Worm (Caenorhabditis elegans) whole organism, L3 larva: ENCODE data around the gene acs-14.
A peak's percentile ranks its signal among the peaks of the same experiment; 100 is the strongest.

Source experiments
- R02D3.7 ChIP-seq: fragments of 150-350 bp; optimal IDR thresholded peaks from 2 replicates; lab custom pipeline; 2014; ENCODE audit warnings: missing biosample characterization, missing genetic modification characterization
- ama-1 ChIP-seq: fragments of 150-350 bp; optimal IDR thresholded peaks from 2 replicates; lab custom pipeline; 2018
- ceh-82 ChIP-seq: fragments of 150-350 bp; optimal IDR thresholded peaks from 2 replicates; lab custom pipeline; 2014; ENCODE audit warnings: missing biosample characterization, missing genetic modification characterization
- daf-12 ChIP-seq: fragments of 150-350 bp; optimal IDR thresholded peaks from 2 replicates; lab custom pipeline; 2014; ENCODE audit warnings: missing biosample characterization, missing genetic modification reagents, missing genetic modification characterization
- egl-27 ChIP-seq: sonication (generic microtip); optimal IDR thresholded peaks from 4 replicates; lab custom pipeline; 2017; ENCODE audit warnings: missing biosample characterization, missing genetic modification reagents, missing genetic modification characterization
- elt-1 ChIP-seq: fragments of 150-350 bp; optimal IDR thresholded peaks from 2 replicates; lab custom pipeline; 2014; ENCODE audit warnings: missing biosample characterization, missing genetic modification characterization
- elt-2 ChIP-seq: sonication (generic microtip); optimal IDR thresholded peaks from 2 replicates; lab custom pipeline; 2016; ENCODE audit warnings: missing genetic modification reagents, mild to moderate bottlenecking, missing genetic modification characterization, missing compliant biosample characterization
- elt-3 ChIP-seq, 3 experiments: fragments of 150-350 bp in 1 of 3; sonication (generic microtip) in 2 of 3; optimal IDR thresholded peaks; 2 replicates in 2 of 3; 4 replicates in 1 of 3; lab custom pipeline; 2014 to 2017; ENCODE audit warnings: missing biosample characterization in 3 of 3, missing genetic modification characterization in 3 of 3
- fkh-10 ChIP-seq: sonication (generic microtip); optimal IDR thresholded peaks from 2 replicates; lab custom pipeline; 2017; ENCODE audit warnings: missing biosample characterization, missing genetic modification reagents, missing genetic modification characterization
- fos-1 ChIP-seq: fragments of 150-350 bp; optimal IDR thresholded peaks from 2 replicates; lab custom pipeline; 2014; ENCODE audit warnings: missing biosample characterization, missing genetic modification characterization
- hmg-11 ChIP-seq: sonication (generic microtip); optimal IDR thresholded peaks from 2 replicates; lab custom pipeline; 2016; ENCODE audit warnings: missing genetic modification characterization, missing compliant biosample characterization
- jun-1 ChIP-seq: fragments of 150-350 bp; optimal IDR thresholded peaks from 2 replicates; lab custom pipeline; 2014; ENCODE audit warnings: missing biosample characterization, missing genetic modification reagents, missing genetic modification characterization
- lin-15B ChIP-seq: fragments of 150-350 bp; optimal IDR thresholded peaks from 2 replicates; lab custom pipeline; 2014; ENCODE audit warnings: missing biosample characterization, missing genetic modification characterization
- lin-39 ChIP-seq: fragments of 150-350 bp; optimal IDR thresholded peaks from 2 replicates; lab custom pipeline; 2018; ENCODE audit warnings: missing biosample characterization, missing genetic modification reagents, missing genetic modification characterization
- lsy-12 ChIP-seq: sonication (generic microtip); optimal IDR thresholded peaks from 2 replicates; lab custom pipeline; 2016; ENCODE audit warnings: mild to moderate bottlenecking, missing genetic modification characterization, missing compliant biosample characterization
- mdl-1 ChIP-seq: fragments of 150-350 bp; optimal IDR thresholded peaks from 2 replicates; lab custom pipeline; 2014; ENCODE audit warnings: missing biosample characterization, missing genetic modification characterization
- mml-1 ChIP-seq: fragments of 150-350 bp; sonication (generic microtip); optimal IDR thresholded peaks from 3 replicates; lab custom pipeline; 2014; ENCODE audit warnings: missing biosample characterization, missing genetic modification characterization
- nfya-1 ChIP-seq: sonication (generic microtip); optimal IDR thresholded peaks from 2 replicates; lab custom pipeline; 2017; ENCODE audit warnings: missing genetic modification characterization, mild to moderate bottlenecking, missing compliant biosample characterization, antibody characterized with exemption, moderate library complexity; ENCODE audit not compliant: insufficient read depth
- nhr-11 ChIP-seq: fragments of 150-350 bp; optimal IDR thresholded peaks from 2 replicates; lab custom pipeline; 2014; ENCODE audit warnings: missing biosample characterization, missing genetic modification characterization
- nhr-23 ChIP-seq: fragments of 150-350 bp; optimal IDR thresholded peaks from 2 replicates; lab custom pipeline; 2014; ENCODE audit warnings: missing biosample characterization, missing genetic modification reagents, missing genetic modification characterization
- nhr-237 ChIP-seq: fragments of 150-350 bp; optimal IDR thresholded peaks from 2 replicates; lab custom pipeline; 2014; ENCODE audit warnings: missing biosample characterization, missing genetic modification characterization
- nhr-25 ChIP-seq: sonication (generic microtip); optimal IDR thresholded peaks from 2 replicates; lab custom pipeline; 2017; ENCODE audit warnings: missing biosample characterization, missing genetic modification characterization
- nhr-28 ChIP-seq: fragments of 150-350 bp; optimal IDR thresholded peaks from 2 replicates; lab custom pipeline; 2014; ENCODE audit warnings: missing biosample characterization, missing genetic modification characterization
- nhr-43 ChIP-seq: sonication (generic microtip); optimal IDR thresholded peaks from 2 replicates; lab custom pipeline; 2016; ENCODE audit warnings: mild to moderate bottlenecking, missing genetic modification characterization, missing compliant biosample characterization; ENCODE audit not compliant: poor library complexity, severe bottlenecking
- nhr-67 ChIP-seq: fragments of 150-350 bp; optimal IDR thresholded peaks from 2 replicates; lab custom pipeline; 2014; ENCODE audit warnings: missing biosample characterization, missing genetic modification characterization
- nhr-77 ChIP-seq: fragments of 150-350 bp; optimal IDR thresholded peaks from 2 replicates; lab custom pipeline; 2014; ENCODE audit warnings: missing biosample characterization, missing genetic modification characterization
- pha-4 ChIP-seq: fragments of 150-350 bp; optimal IDR thresholded peaks from 2 replicates; lab custom pipeline; 2014; ENCODE audit warnings: missing biosample characterization, missing genetic modification reagents, missing genetic modification characterization
- pqm-1 ChIP-seq: fragments of 150-350 bp; optimal IDR thresholded peaks from 2 replicates; lab custom pipeline; 2017; ENCODE audit warnings: missing biosample characterization, missing genetic modification characterization, inconsistent platforms
- sea-2 ChIP-seq: fragments of 150-350 bp; sonication (generic microtip); optimal IDR thresholded peaks from 4 replicates; lab custom pipeline; 2014; ENCODE audit warnings: missing biosample characterization, missing genetic modification reagents, missing genetic modification characterization
- skn-1 ChIP-seq: fragments of 150-350 bp; optimal IDR thresholded peaks from 2 replicates; lab custom pipeline; 2014; ENCODE audit warnings: missing biosample characterization, missing genetic modification characterization
- snpc-4 ChIP-seq: fragments of 150-350 bp; optimal IDR thresholded peaks from 2 replicates; lab custom pipeline; 2014; ENCODE audit warnings: missing biosample characterization, missing genetic modification characterization
- unc-39 ChIP-seq: sonication (generic microtip); optimal IDR thresholded peaks from 4 replicates; lab custom pipeline; 2017; ENCODE audit warnings: missing biosample characterization, missing genetic modification characterization
- zag-1 ChIP-seq: fragments of 150-350 bp; optimal IDR thresholded peaks from 2 replicates; lab custom pipeline; 2014; ENCODE audit warnings: missing biosample characterization, missing genetic modification characterization
- ztf-11 ChIP-seq: fragments of 150-350 bp; optimal IDR thresholded peaks from 2 replicates; lab custom pipeline; 2014; ENCODE audit warnings: missing biosample characterization, missing genetic modification characterization
- ztf-4 ChIP-seq: fragments of 150-350 bp; optimal IDR thresholded peaks from 2 replicates; lab custom pipeline; 2014; ENCODE audit warnings: missing biosample characterization, missing genetic modification characterization

Gene acs-14

DNA sequence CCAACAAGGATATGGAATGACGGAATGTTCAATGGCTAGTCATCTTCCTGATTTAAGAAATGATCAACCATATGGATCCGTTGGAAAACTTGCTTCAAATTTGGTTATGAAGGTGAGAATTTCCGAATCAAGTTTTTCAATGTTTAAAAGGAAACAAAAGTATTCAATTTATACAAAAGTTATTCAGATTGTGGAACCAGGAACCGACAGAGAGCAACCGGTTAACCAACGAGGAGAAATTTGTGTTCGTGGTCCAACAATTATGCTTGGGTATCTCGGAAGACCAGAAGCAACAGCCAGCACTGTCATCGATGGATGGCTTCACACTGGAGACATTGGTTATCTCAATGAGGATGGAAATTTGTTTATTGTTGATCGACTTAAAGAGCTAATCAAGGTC, 1.7 kb downstream of the acs-14 start:
- TF ChIP-seq egl-27 (tag; lab: Kevin White, UChicago) (no peak), unc-39 (tag; lab: Kevin White, UChicago) (no peak), zag-1 (tag; lab: Kevin White, UChicago) (no peak), hmg-11 (tag; lab: Kevin White, UChicago) (no peak), nhr-237 (no peak), nhr-43 (tag; lab: Kevin White, UChicago) (no peak), nfya-1 (tag; lab: Kevin White, UChicago) (no peak), sea-2 (GFP tag; lab: Kevin White, UChicago) (no peak), lsy-12 (no peak), skn-1 (tag; lab: Kevin White, UChicago) (no peak), lin-15B (tag; lab: Kevin White, UChicago) (no peak)

ce11 chrV:9513590-9513989, 5.7 kb downstream of the acs-14 start, which contains the start of gene eif-2Bdelta:
eif-2Bdelta (plus strand) TSS chrV:9513824.
- TF ChIP-seq nfya-1 (tag; lab: Kevin White, UChicago) (peak; percentile 45), pha-4 (tag; lab: Kevin White, UChicago) (peak; percentile 73), snpc-4 (tag; lab: Kevin White, UChicago) (peak; percentile 46), fos-1 (tag; lab: Kevin White, UChicago) (no peak), jun-1 (tag; lab: Kevin White, UChicago) (peak; percentile 14), nhr-23 (tag; lab: Kevin White, UChicago) (peak; percentile 20), hmg-11 (tag; lab: Kevin White, UChicago) (peak; percentile 28), lin-15B (tag; lab: Kevin White, UChicago) (peak; percentile 30), fkh-10 (GFP tag; lab: Kevin White, UChicago) (peak; percentile 23), nhr-43 (tag; lab: Kevin White, UChicago) (no peak), daf-12 (tag; lab: Kevin White, UChicago) (no peak), mml-1 (tag; lab: Kevin White, UChicago) (no peak), elt-2 (tag; lab: Kevin White, UChicago) (peak; percentile 7), lsy-12 (no peak), nhr-11 (no peak), nhr-77 (tag; lab: Kevin White, UChicago) (no peak), ama-1 (lab: Kevin White, UChicago) (no peak)
- TF ChIP-seq, all 47 proteins: peak for 9

DNA sequence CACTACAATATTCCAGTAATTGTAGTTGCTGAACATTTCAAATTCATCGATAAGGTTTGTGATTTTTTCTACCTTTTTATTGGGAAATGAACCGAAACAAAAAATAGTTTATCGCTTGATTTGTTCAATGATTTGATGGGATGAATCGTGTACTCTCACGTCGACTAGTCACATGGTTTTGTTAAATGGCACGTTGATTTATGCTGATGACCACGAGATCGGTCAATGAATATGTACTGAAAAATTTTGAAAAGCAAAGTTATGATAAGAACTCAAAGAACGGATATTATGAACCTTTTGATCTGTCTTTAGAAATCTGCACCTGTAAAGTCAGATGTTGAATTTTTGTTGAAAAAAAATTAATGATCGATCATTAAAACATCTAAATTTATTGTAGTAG, 8.3 kb downstream of the acs-14 start:
- peak; percentile 88 for TF ChIP-seq pqm-1 (tag; lab: Kevin White, UChicago)
- peak; percentile 86 for TF ChIP-seq nhr-23 (tag; lab: Kevin White, UChicago)
- peak in 2 of 3 experiments; percentile 41 to 56 for TF ChIP-seq elt-3 (tag; optimal IDR thresholded peaks at IDR 0.05; lab: Kevin White, UChicago)
- TF ChIP-seq jun-1 (tag; lab: Kevin White, UChicago) = peak; percentile 69
- peak; percentile 26 for TF ChIP-seq nhr-25 (tag; lab: Kevin White, UChicago)
- peak; percentile 51 for TF ChIP-seq elt-2 (tag; lab: Kevin White, UChicago)
- TF ChIP-seq lin-39 = no peak
- peak; percentile 68 for TF ChIP-seq nhr-43 (tag; lab: Kevin White, UChicago)
- no peak for TF ChIP-seq fkh-10 (GFP tag; lab: Kevin White, UChicago)
- no peak for TF ChIP-seq egl-27 (tag; lab: Kevin White, UChicago)
- TF ChIP-seq lsy-12 = peak; percentile 20
- no peak for TF ChIP-seq nhr-28 (tag; lab: Kevin White, UChicago)
- no peak for TF ChIP-seq sea-2 (GFP tag; lab: Kevin White, UChicago)

ce11 chrV:9518832-9519231, 10.9 kb downstream of the acs-14 start, which contains the start of gene C50F4.8:
C50F4.8 (minus strand) TSS chrV:9518859.
- peak; percentile 37 for TF ChIP-seq ama-1 (lab: Kevin White, UChicago)
- peak; percentile 55 for TF ChIP-seq nhr-23 (tag; lab: Kevin White, UChicago)
- TF ChIP-seq nhr-67 (tag; lab: Kevin White, UChicago) = no peak

DNA sequence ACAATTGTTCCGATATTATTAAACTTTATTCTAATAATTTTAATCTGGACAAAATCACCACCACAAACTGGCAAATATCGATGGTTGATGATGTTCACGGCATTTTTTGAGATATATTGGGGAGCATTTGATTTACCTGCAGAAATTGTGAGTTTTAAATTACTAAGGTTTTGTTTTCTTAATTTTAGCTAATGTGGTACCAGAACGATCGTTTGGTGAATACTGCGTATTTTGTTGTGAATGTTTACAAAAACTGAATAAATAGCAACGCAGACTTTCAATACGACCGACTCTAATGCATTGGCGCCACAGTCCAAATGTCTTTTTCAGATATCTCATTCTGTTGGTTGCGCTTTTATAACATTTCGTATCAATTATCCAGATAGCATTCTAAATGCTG, 13.8 kb downstream of the acs-14 start:
- TF ChIP-seq elt-1 (tag; lab: Kevin White, UChicago) (no peak), ztf-4 (tag; lab: Kevin White, UChicago) (no peak), skn-1 (tag; lab: Kevin White, UChicago) (no peak), nhr-28 (tag; lab: Kevin White, UChicago) (no peak), nfya-1 (tag; lab: Kevin White, UChicago) (no peak), lin-39 (no peak), R02D3.7 (tag; lab: Kevin White, UChicago) (no peak), mdl-1 (tag; lab: Kevin White, UChicago) (no peak), mml-1 (tag; lab: Kevin White, UChicago) (no peak), ztf-11 (tag; lab: Kevin White, UChicago) (no peak), lsy-12 (no peak), elt-3 (tag; optimal IDR thresholded peaks at IDR 0.05; lab: Kevin White, UChicago) (no peak), ceh-82 (tag; lab: Kevin White, UChicago) (no peak)
